Worm (Caenorhabditis elegans) whole organism, early embryonic: Measurements from ENCODE around the gene fbxa-158.

Experiments used
- B0310.2 ChIP-seq: sonication (generic microtip); optimal IDR thresholded peaks from 2 replicates; lab custom pipeline; 2016; ENCODE audit warnings: mild to moderate bottlenecking, missing genetic modification characterization, missing compliant biosample characterization
- F13C5.2 ChIP-seq: sonication (generic microtip); optimal IDR thresholded peaks from 2 replicates; lab custom pipeline; 2017; ENCODE audit warnings: mild to moderate bottlenecking, missing genetic modification characterization, inconsistent platforms, missing compliant biosample characterization
- aly-1 ChIP-seq: sonication (generic microtip); optimal IDR thresholded peaks from 2 replicates; lab custom pipeline; 2016; ENCODE audit warnings: missing genetic modification characterization, missing compliant biosample characterization
- ama-1 ChIP-seq: fragments of 150-350 bp; optimal IDR thresholded peaks from 2 replicates; lab custom pipeline; 2014
- ceh-13 ChIP-seq: fragments of 200-800 bp; sonication (Bioruptor generic); optimal IDR thresholded peaks from 2 replicates; lab custom pipeline; 2018; ENCODE audit warnings: mild to moderate bottlenecking, missing genetic modification characterization, missing compliant biosample characterization
- ceh-36 ChIP-seq: sonication (generic microtip); optimal IDR thresholded peaks from 2 replicates; lab custom pipeline; 2016; ENCODE audit warnings: missing genetic modification characterization, inconsistent platforms, missing compliant biosample characterization
- ets-7 ChIP-seq: sonication (generic microtip); optimal IDR thresholded peaks from 2 replicates; lab custom pipeline; 2016; ENCODE audit warnings: missing genotype, missing genetic modification characterization, missing compliant biosample characterization
- flt-1 ChIP-seq: fragments of 200-800 bp; sonication (Bioruptor generic); IDR thresholded peaks from 2 replicates; pipeline ENCODE4 v1.3.6; 2022; ENCODE audit warnings: missing genetic modification characterization, missing compliant biosample characterization
- hmbx-1 ChIP-seq: sonication (generic microtip); optimal IDR thresholded peaks from 2 replicates; lab custom pipeline; 2016; ENCODE audit warnings: mild to moderate bottlenecking, missing genetic modification characterization, missing compliant biosample characterization
- hmg-4 ChIP-seq: fragments of 200-800 bp; sonication (Bioruptor generic); optimal IDR thresholded peaks from 2 replicates; lab custom pipeline; 2018; ENCODE audit warnings: mild to moderate bottlenecking, missing genetic modification characterization, missing compliant biosample characterization
- hnd-1 ChIP-seq: sonication (generic microtip); optimal IDR thresholded peaks from 2 replicates; lab custom pipeline; 2016; ENCODE audit warnings: missing genetic modification characterization, missing compliant biosample characterization
- pes-1 ChIP-seq: fragments of 200-800 bp; sonication (Bioruptor generic); IDR thresholded peaks from 2 replicates; pipeline ENCODE4 v1.3.6; 2022; ENCODE audit warnings: missing genetic modification reagents, missing genetic modification characterization, missing compliant biosample characterization
- scrt-1 ChIP-seq: fragments of 200-800 bp; sonication (Bioruptor generic); IDR thresholded peaks from 2 replicates; pipeline ENCODE4 v1.3.6; 2022; ENCODE audit warnings: missing genetic modification characterization, missing compliant biosample characterization
- sea-1 ChIP-seq: fragments of 200-800 bp; sonication (Bioruptor generic); conservative IDR thresholded peaks from 2 replicates; pipeline ENCODE4 v1.3.6; 2022; ENCODE audit warnings: missing genetic modification characterization, missing compliant biosample characterization
- tbx-11 ChIP-seq: fragments of 200-800 bp; sonication (Bioruptor generic); IDR thresholded peaks from 2 replicates; pipeline ENCODE4 v1.3.6; 2022; ENCODE audit warnings: missing genetic modification characterization, missing compliant biosample characterization
- tbx-37 ChIP-seq: fragments of 200-800 bp; sonication (Bioruptor generic); conservative IDR thresholded peaks from 2 replicates; pipeline ENCODE4 v1.3.6; 2022; ENCODE audit warnings: missing genetic modification reagents, missing genetic modification characterization, missing compliant biosample characterization
- tra-4 ChIP-seq: sonication (generic microtip); optimal IDR thresholded peaks from 2 replicates; lab custom pipeline; 2017; ENCODE audit warnings: missing genetic modification characterization, missing compliant biosample characterization

fbxa-158 gene

ce11 chrII:1616382-1616781, 4.7 kb downstream of the fbxa-158 start, which contains the start of gene fbxa-165:
Gene fbxa-165 (minus strand): TSS chrII:1616482.
- TF ChIP-seq ets-7 (tag; lab: Kevin White, UChicago) = no peak
- no peak for TF ChIP-seq sea-1 (GFP tag; lab: Robert Waterston, UW)
- no peak for TF ChIP-seq tra-4 (tag; lab: Kevin White, UChicago)
- TF ChIP-seq tbx-11 (GFP tag; lab: Robert Waterston, UW) = no peak
- TF ChIP-seq B0310.2 (tag; lab: Kevin White, UChicago) = no peak
- TF ChIP-seq pes-1 (GFP tag; lab: Robert Waterston, UW) = no peak
- TF ChIP-seq ceh-36 (tag; lab: Kevin White, UChicago) = no peak
- no peak for TF ChIP-seq F13C5.2 (tag; lab: Kevin White, UChicago)

ce11 chrII:1613972-1614371, 7.1 kb downstream of the fbxa-158 start, which contains the start of gene fbxa-164:
Gene fbxa-164 (minus strand): TSS chrII:1614072.
- no peak for TF ChIP-seq B0310.2 (tag; lab: Kevin White, UChicago)
- no peak for TF ChIP-seq pes-1 (GFP tag; lab: Robert Waterston, UW)
- no peak for TF ChIP-seq hmbx-1 (tag; lab: Kevin White, UChicago)
- no peak for TF ChIP-seq ceh-36 (tag; lab: Kevin White, UChicago)
- no peak for TF ChIP-seq ets-7 (tag; lab: Kevin White, UChicago)
- TF ChIP-seq scrt-1 (GFP tag; lab: Robert Waterston, UW) = no peak
- TF ChIP-seq flt-1 (GFP tag; lab: Robert Waterston, UW) = no peak
- no peak for TF ChIP-seq hmg-4 (GFP tag; lab: Kevin White, UChicago)
- TF ChIP-seq F13C5.2 (tag; lab: Kevin White, UChicago) = no peak
- no peak for TF ChIP-seq hnd-1 (tag; lab: Kevin White, UChicago)
- no peak for TF ChIP-seq aly-1
- TF ChIP-seq tbx-11 (GFP tag; lab: Robert Waterston, UW) = no peak
- TF ChIP-seq tbx-37 (GFP tag; lab: Robert Waterston, UW) = no peak
- no peak for TF ChIP-seq ceh-13 (GFP tag; lab: Kevin White, UChicago)
- TF ChIP-seq tra-4 (tag; lab: Kevin White, UChicago) = no peak
- no peak for TF ChIP-seq sea-1 (GFP tag; lab: Robert Waterston, UW)
- TF ChIP-seq ama-1 (lab: Kevin White, UChicago) = no peak

ce11 chrII:1610630-1611029, 10.4 kb downstream of the fbxa-158 start, which contains the start of gene fbxa-163:
Gene fbxa-163 (minus strand): TSS chrII:1610730.
- no peak for TF ChIP-seq F13C5.2 (tag; lab: Kevin White, UChicago)
- no peak for TF ChIP-seq ets-7 (tag; lab: Kevin White, UChicago)
- TF ChIP-seq pes-1 (GFP tag; lab: Robert Waterston, UW) = no peak
- TF ChIP-seq ama-1 (lab: Kevin White, UChicago) = no peak
- TF ChIP-seq scrt-1 (GFP tag; lab: Robert Waterston, UW) = no peak
- TF ChIP-seq ceh-36 (tag; lab: Kevin White, UChicago) = no peak
- no peak for TF ChIP-seq tra-4 (tag; lab: Kevin White, UChicago)
- no peak for TF ChIP-seq flt-1 (GFP tag; lab: Robert Waterston, UW)

ce11 chrII:1608915-1609314, 12.2 kb downstream of the fbxa-158 start:
- no peak for TF ChIP-seq hmbx-1 (tag; lab: Kevin White, UChicago)
- TF ChIP-seq aly-1 = no peak
- no peak for TF ChIP-seq ets-7 (tag; lab: Kevin White, UChicago)
- TF ChIP-seq pes-1 (GFP tag; lab: Robert Waterston, UW) = no peak
- no peak for TF ChIP-seq hmg-4 (GFP tag; lab: Kevin White, UChicago)
- no peak for TF ChIP-seq ceh-36 (tag; lab: Kevin White, UChicago)
- TF ChIP-seq sea-1 (GFP tag; lab: Robert Waterston, UW) = no peak
- no peak for TF ChIP-seq ceh-13 (GFP tag; lab: Kevin White, UChicago)
- TF ChIP-seq tbx-11 (GFP tag; lab: Robert Waterston, UW) = no peak
- TF ChIP-seq F13C5.2 (tag; lab: Kevin White, UChicago) = no peak
- TF ChIP-seq hnd-1 (tag; lab: Kevin White, UChicago) = no peak
- TF ChIP-seq tra-4 (tag; lab: Kevin White, UChicago) = no peak
- TF ChIP-seq ama-1 (lab: Kevin White, UChicago) = no peak
- no peak for TF ChIP-seq flt-1 (GFP tag; lab: Robert Waterston, UW)

- TF ChIP-seq tra-4 (tag; lab: Kevin White, UChicago) = no peak
These were observed 13.5 kb downstream of the fbxa-158 start for ce11 chrII:1607575-1607974.

- no peak for TF ChIP-seq pes-1 (GFP tag; lab: Robert Waterston, UW)
- no peak for TF ChIP-seq tbx-11 (GFP tag; lab: Robert Waterston, UW)
- no peak for TF ChIP-seq tra-4 (tag; lab: Kevin White, UChicago)
- TF ChIP-seq aly-1 = no peak
- no peak for TF ChIP-seq F13C5.2 (tag; lab: Kevin White, UChicago)
- TF ChIP-seq ceh-36 (tag; lab: Kevin White, UChicago) = no peak
- TF ChIP-seq ets-7 (tag; lab: Kevin White, UChicago) = no peak
These were observed 15.0 kb downstream of the fbxa-158 start, which contains the start of gene bath-33 for ce11 chrII:1606079-1606478. Gene bath-33 (minus strand): TSS chrII:1606179.

- TF ChIP-seq aly-1 (no peak), ama-1 (lab: Kevin White, UChicago) (no peak), tbx-11 (GFP tag; lab: Robert Waterston, UW) (no peak), hmg-4 (GFP tag; lab: Kevin White, UChicago) (no peak), B0310.2 (tag; lab: Kevin White, UChicago) (no peak), pes-1 (GFP tag; lab: Robert Waterston, UW) (no peak), tbx-37 (GFP tag; lab: Robert Waterston, UW) (no peak), ets-7 (tag; lab: Kevin White, UChicago) (no peak), ceh-36 (tag; lab: Kevin White, UChicago) (no peak), scrt-1 (GFP tag; lab: Robert Waterston, UW) (no peak), F13C5.2 (tag; lab: Kevin White, UChicago) (no peak), hmbx-1 (tag; lab: Kevin White, UChicago) (no peak), sea-1 (GFP tag; lab: Robert Waterston, UW) (no peak), hnd-1 (tag; lab: Kevin White, UChicago) (no peak), ceh-13 (GFP tag; lab: Kevin White, UChicago) (no peak), tra-4 (tag; lab: Kevin White, UChicago) (no peak), flt-1 (GFP tag; lab: Robert Waterston, UW) (no peak)
These were observed 16.1 kb downstream of the fbxa-158 start for ce11 chrII:1605010-1605409.
